Fruit fly (Drosophila melanogaster): Measurements from ENCODE around the gene CG31086.

The CG31086 gene

DNA sequence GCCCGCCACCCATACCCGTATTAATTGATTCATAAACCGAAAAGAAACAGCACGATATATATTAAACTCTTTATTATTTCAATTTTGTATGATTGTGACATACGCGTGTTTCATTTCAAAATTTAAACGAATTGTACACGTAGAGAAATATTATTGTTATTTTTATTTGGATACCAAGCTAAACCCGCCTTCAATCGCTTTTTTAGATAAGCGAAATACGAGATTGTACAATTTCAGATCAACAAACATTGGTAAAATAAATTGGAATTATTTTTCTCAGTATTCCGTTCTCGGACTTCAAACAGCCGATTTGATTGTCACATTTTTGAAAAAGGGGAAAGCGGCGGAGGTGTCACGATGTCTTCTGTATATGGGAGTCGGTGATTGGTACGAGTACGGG lies 50.0 kb downstream of the CG31086 start (continued):
- TF ChIP-seq CG3281 (GFP tag; optimal IDR thresholded peaks at IDR 0.05), result no peak
- peak; percentile 40 for TF ChIP-seq grau (tag; optimal IDR thresholded peaks at IDR 0.05)
- TF ChIP-seq CG12219 (GFP tag; optimal IDR thresholded peaks at IDR 0.05), result no peak
- TF ChIP-seq Gug (GFP tag; IDR thresholded peaks at IDR 0.05), result peak; percentile 33; the same call in 1 of the 4 replicates
- TF ChIP-seq Sox100B (GFP tag; optimal IDR thresholded peaks at IDR 0.05), result peak; percentile 10
- peak; percentile 34 for TF ChIP-seq CG18262 (tag; optimal IDR thresholded peaks at IDR 0.05)
- no peak for TF ChIP-seq Atf3 (GFP tag; optimal IDR thresholded peaks at IDR 0.05)
- peak; percentile 21 for TF ChIP-seq HLH54F (GFP tag; optimal IDR thresholded peaks at IDR 0.05)
- TF ChIP-seq otp (GFP tag; IDR thresholded peaks at IDR 0.05), result peak; percentile 50; the same call in 2 of the 3 replicates
- TF ChIP-seq esg (GFP tag; conservative IDR thresholded peaks at IDR 0.05), result peak; percentile 58
- peak; percentile 43 for TF ChIP-seq Xrp1 (GFP tag; IDR thresholded peaks at IDR 0.05)
- TF ChIP-seq Xbp1 (GFP tag; optimal IDR thresholded peaks at IDR 0.05), result peak; percentile 66
- TF ChIP-seq CG10366 (GFP tag; IDR thresholded peaks at IDR 0.05), result peak; percentile 59; the same call in 1 of the 2 replicates
- TF ChIP-seq stc (GFP tag; IDR thresholded peaks at IDR 0.05), result 0 out of 2 replicates have a peak, but pooled peaks have one; percentile 26
- no peak for TF ChIP-seq Trl (optimal IDR thresholded peaks at IDR 0.05)
- TF ChIP-seq Trl (GFP tag; optimal IDR thresholded peaks at IDR 0.05), result peak; percentile 13
- TF ChIP-seq oc (tag; optimal IDR thresholded peaks at IDR 0.05), result no peak
- peak; percentile 11 for TF ChIP-seq Nf-YB (GFP tag; optimal IDR thresholded peaks at IDR 0.05)
- TF ChIP-seq NfI (GFP tag; optimal IDR thresholded peaks at IDR 0.05), result peak; percentile 31
- TF ChIP-seq Rx (GFP tag; IDR thresholded peaks at IDR 0.05), result peak; percentile 41; the same call in 1 of the 2 replicates
- TF ChIP-seq CG3847 (GFP tag; IDR thresholded peaks at IDR 0.05), result peak; percentile 23; the same call in 1 of the 2 replicates
- peak; percentile 14 for TF ChIP-seq Fer3 (tag; optimal IDR thresholded peaks at IDR 0.05)
- peak; percentile 49 for TF ChIP-seq Hsf (GFP tag; optimal IDR thresholded peaks at IDR 0.05)
- no peak for TF ChIP-seq ewg (GFP tag; optimal IDR thresholded peaks at IDR 0.05)
- TF ChIP-seq Lhr (GFP tag; optimal IDR thresholded peaks at IDR 0.05), result no peak
- peak; percentile 70 for TF ChIP-seq slbo (GFP tag; IDR thresholded peaks at IDR 0.05)
- peak; percentile 28 for TF ChIP-seq CG17359 (tag; optimal IDR thresholded peaks at IDR 0.05)
- peak; percentile 50 for TF ChIP-seq unpg (GFP tag; optimal IDR thresholded peaks at IDR 0.05)
- no peak for TF ChIP-seq B-H2 (GFP tag; optimal IDR thresholded peaks at IDR 0.05)
- TF ChIP-seq CG12659 (GFP tag; optimal IDR thresholded peaks at IDR 0.05), result peak; percentile 29
- TF ChIP-seq CG12744 (GFP tag; optimal IDR thresholded peaks at IDR 0.05), result no peak
- TF ChIP-seq Adf1 (GFP tag; IDR thresholded peaks at IDR 0.05), result no peak
- TF ChIP-seq Drgx (GFP tag; IDR thresholded peaks at IDR 0.05), result 0 out of 2 replicates have a peak, but pooled peaks have one; percentile 9
- TF ChIP-seq Pdp1 (GFP tag; optimal IDR thresholded peaks at IDR 0.05), result peak; percentile 4 to 28
- TF ChIP-seq CG11085 (GFP tag; IDR thresholded peaks at IDR 0.05), result no peak
- TF ChIP-seq cwo (GFP tag; optimal IDR thresholded peaks at IDR 0.05), result peak; percentile 50
- TF ChIP-seq org-1 (GFP tag; optimal IDR thresholded peaks at IDR 0.05), result peak; percentile 3
- TF ChIP-seq prd (optimal IDR thresholded peaks at IDR 0.05), result no peak
- TF ChIP-seq prd (GFP tag; IDR thresholded peaks at IDR 0.05), result peak; percentile 56; the same call in 1 of the 3 replicates
- no peak for TF ChIP-seq Doc2 (GFP tag; IDR thresholded peaks at IDR 0.05)
- TF ChIP-seq ara (GFP tag; IDR thresholded peaks at IDR 0.05), result no peak
- TF ChIP-seq MTF-1 (GFP tag; optimal IDR thresholded peaks at IDR 0.05; ENCODE audit: borderline replicate concordance), result no peak
- TF ChIP-seq Side (GFP tag; optimal IDR thresholded peaks at IDR 0.05), result peak; percentile 8
- no peak for TF ChIP-seq pzg (GFP tag; optimal IDR thresholded peaks at IDR 0.05)
- peak; percentile 47; the same call in 1 of the 2 replicates for TF ChIP-seq lmd (GFP tag; IDR thresholded peaks at IDR 0.05)
- no peak for TF ChIP-seq croc (GFP tag; conservative IDR thresholded peaks at IDR 0.05)
- TF ChIP-seq Antp (GFP tag; optimal IDR thresholded peaks at IDR 0.05), result peak; percentile 32
- TF ChIP-seq CG17385 (GFP tag; optimal IDR thresholded peaks at IDR 0.05), result peak; percentile 28
- no peak for TF ChIP-seq Abd-B (GFP tag; optimal IDR thresholded peaks at IDR 0.05)
- no peak for TF ChIP-seq maf-S (GFP tag; optimal IDR thresholded peaks at IDR 0.05)
- no peak for TF ChIP-seq mld (GFP tag; IDR thresholded peaks at IDR 0.05; ENCODE audit: partially characterized antibody)
